Worm (Caenorhabditis elegans): ENCODE results near the gene K12H4.5.

Gene K12H4.5

DNA sequence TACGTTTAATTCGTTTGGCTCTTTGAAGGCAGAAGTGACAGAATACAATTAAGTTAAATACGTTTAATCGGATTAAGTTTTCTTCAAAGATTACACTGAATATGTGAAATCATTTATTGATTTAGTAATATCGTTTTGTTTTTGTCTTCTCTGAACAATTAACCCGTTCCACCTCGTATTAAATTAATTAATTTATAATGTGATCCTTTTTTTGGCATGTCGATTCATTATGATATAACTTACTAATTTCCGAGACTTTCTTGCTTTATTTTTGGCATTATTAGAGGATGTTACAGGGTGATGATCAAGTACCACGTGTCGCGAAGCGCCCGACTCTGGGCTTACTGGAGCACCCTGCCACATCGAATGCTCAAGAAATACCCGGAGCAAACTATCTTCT is at the start of gene K12H4.5:
K12H4.5 (plus strand) TSS at position 301 of the 400 bp plus-strand sequence.
- TF ChIP-seq lin-35 (GFP tag; optimal IDR thresholded peaks at IDR 0.05) (no peak), snpc-1.1 (tag; optimal IDR thresholded peaks at IDR 0.05; ENCODE audit: insufficient read depth) (no peak), ama-1 (optimal IDR thresholded peaks at IDR 0.05) (no peak), ama-1 (GFP tag; optimal IDR thresholded peaks at IDR 0.05) (no peak), cebp-2 (GFP tag; IDR thresholded peaks at IDR 0.05) (no peak), attf-5 (GFP tag; optimal IDR thresholded peaks at IDR 0.05) (no peak), nhr-80 (tag; optimal IDR thresholded peaks at IDR 0.05) (no peak), nfya-1 (tag; optimal IDR thresholded peaks at IDR 0.05; ENCODE audit: borderline replicate concordance, insufficient read depth) (no peak), athp-1 (tag; optimal IDR thresholded peaks at IDR 0.05) (no peak), nhr-179 (tag; optimal IDR thresholded peaks at IDR 0.05) (no peak), madf-3 (GFP tag; IDR thresholded peaks at IDR 0.05) (no peak), F55B11.4 (tag; optimal IDR thresholded peaks at IDR 0.05; ENCODE audit: borderline replicate concordance, insufficient read depth) (no peak), rpc-1 (optimal IDR thresholded peaks at IDR 0.05) (no peak), rpc-1 (tag; optimal IDR thresholded peaks at IDR 0.05) (no peak), hmg-1.2 (GFP tag; IDR thresholded peaks at IDR 0.05) (no peak), ceh-91 (GFP tag; IDR thresholded peaks at IDR 0.05) (no peak)

DNA sequence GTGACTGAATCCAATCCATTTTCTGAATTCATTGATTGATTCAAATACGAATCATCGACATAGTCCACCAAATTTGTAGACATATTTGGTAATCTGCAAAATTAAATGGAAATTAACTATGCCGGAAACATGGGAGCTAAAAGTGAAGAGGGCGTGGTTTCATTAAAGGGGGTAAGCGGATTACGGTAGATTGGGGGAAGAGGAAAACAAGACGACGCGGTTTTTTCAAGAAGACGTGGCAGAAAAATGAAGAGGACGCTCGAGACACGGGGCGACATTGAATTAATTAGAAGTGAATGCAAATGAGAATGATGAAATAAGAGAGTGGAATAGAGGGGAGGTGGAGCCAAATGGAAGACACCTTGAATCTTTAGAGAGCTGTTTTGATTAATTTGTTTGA is 47.9 kb upstream of the K12H4.5 start, which contains the start of gene npr-17:
npr-17 (minus strand) TSS at position 101 of the 400 bp plus-strand sequence.
- no peak for TF ChIP-seq ztf-26 (tag; optimal IDR thresholded peaks at IDR 0.05)
- TF ChIP-seq bed-2 (GFP tag; IDR thresholded peaks at IDR 0.05), result no peak
- TF ChIP-seq sea-2 (GFP tag; IDR thresholded peaks at IDR 0.05), result no peak
- no peak for TF ChIP-seq ztf-22 (GFP tag; optimal IDR thresholded peaks at IDR 0.05)

DNA sequence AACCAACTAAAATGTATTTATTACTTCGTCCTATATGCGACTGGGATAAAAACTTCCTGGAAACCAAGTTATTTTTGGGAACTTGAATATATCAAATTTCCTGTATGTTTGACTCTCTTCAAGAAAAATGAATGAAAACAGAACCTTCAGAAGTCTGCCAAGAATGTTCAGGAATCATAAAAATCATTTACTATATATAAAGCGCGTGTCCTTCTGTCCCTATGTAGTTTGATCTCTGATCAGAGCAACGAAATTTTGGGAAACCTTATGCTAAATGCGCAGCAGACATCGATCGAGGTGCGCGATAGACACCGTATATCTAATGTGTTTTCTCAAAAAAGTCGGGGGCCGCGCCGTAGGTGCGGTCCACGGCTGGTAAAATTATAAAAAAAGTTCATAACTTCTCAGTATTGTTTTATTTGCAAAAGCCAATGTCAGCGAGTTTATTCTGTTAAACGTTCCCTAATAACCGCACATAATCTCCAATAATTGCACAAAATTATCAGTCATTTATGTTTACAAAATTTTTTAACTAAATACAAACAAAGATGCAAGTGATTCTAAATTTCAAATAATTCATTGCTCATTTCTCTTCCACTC is 46.7 kb upstream of the K12H4.5 start:
- no peak for TF ChIP-seq tbp1 (GFP tag; optimal IDR thresholded peaks at IDR 0.05)
- TF ChIP-seq hmg-1.2 (GFP tag; IDR thresholded peaks at IDR 0.05), result peak; percentile 48; the same call in 1 of the 2 replicates
- TF ChIP-seq rpc-1 (optimal IDR thresholded peaks at IDR 0.05), result no peak
- no peak for TF ChIP-seq rpc-1 (tag; optimal IDR thresholded peaks at IDR 0.05)
- no peak for TF ChIP-seq F22D6.2 (tag; optimal IDR thresholded peaks at IDR 0.05)
- no peak for TF ChIP-seq B0019.2 (GFP tag; conservative IDR thresholded peaks at IDR 0.05)
- no peak; the same call in 1 of the 2 replicates for TF ChIP-seq attf-6 (GFP tag; IDR thresholded peaks at IDR 0.05)
- TF ChIP-seq snpc-1.1 (tag; optimal IDR thresholded peaks at IDR 0.05; ENCODE audit: insufficient read depth), result peak; percentile 61
- no peak for TF ChIP-seq snpc-4 (GFP tag; optimal IDR thresholded peaks at IDR 0.05)
- peak in 2 of 4 experiments; percentile 77 to 89 for TF ChIP-seq snpc-4 (tag; optimal IDR thresholded peaks at IDR 0.05)
- TF ChIP-seq sea-2 (GFP tag; IDR thresholded peaks at IDR 0.05), result no peak
- TF ChIP-seq chd-7 (tag; optimal IDR thresholded peaks at IDR 0.05), result no peak
- TF ChIP-seq rcor-1 (GFP tag; IDR thresholded peaks at IDR 0.05), result no peak
- no peak for TF ChIP-seq nhr-90 (tag; optimal IDR thresholded peaks at IDR 0.05)

DNA sequence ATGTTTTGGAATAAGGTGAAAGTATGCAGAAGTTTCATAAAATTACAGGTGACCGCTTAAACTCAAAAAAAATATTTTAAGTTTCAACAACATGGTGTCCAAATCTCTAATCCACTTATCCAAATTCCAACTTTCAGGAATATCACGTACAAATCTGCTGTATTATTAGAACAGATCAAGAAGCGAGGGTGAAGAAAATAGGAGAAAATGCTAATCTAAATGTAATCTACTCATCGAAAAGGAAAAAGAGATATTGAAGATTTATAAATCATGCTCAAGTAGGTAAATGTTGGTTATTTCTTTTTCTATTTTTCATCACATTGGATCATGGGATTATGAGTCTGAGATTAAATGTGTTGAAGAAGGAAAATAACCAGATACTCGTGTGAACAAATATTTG is 42.7 kb upstream of the K12H4.5 start:
- TF ChIP-seq B0336.3 (GFP tag; IDR thresholded peaks at IDR 0.05) (no peak), D2030.7 (GFP tag; IDR thresholded peaks at IDR 0.05) (no peak), attf-6 (GFP tag; IDR thresholded peaks at IDR 0.05) (no peak), madf-8 (GFP tag; conservative IDR thresholded peaks at IDR 0.05) (no peak), Y95B8A.8 (GFP tag; IDR thresholded peaks at IDR 0.05) (no peak), madf-6 (GFP tag; IDR thresholded peaks at IDR 0.05) (no peak), ceh-40 (GFP tag; IDR thresholded peaks at IDR 0.05) (no peak), gei-17 (GFP tag; optimal IDR thresholded peaks at IDR 0.05) (no peak), hlh-12 (tag; optimal IDR thresholded peaks at IDR 0.05) (no peak), F57A8.1 (GFP tag; optimal IDR thresholded peaks at IDR 0.05) (no peak), nhr-179 (tag; optimal IDR thresholded peaks at IDR 0.05) (no peak), unc-130 (GFP tag; optimal IDR thresholded peaks at IDR 0.05) (no peak), F33H1.4 (GFP tag; IDR thresholded peaks at IDR 0.05) (no peak), xnd-1 (tag; optimal IDR thresholded peaks at IDR 0.05) (no peak), F22D6.2 (tag; optimal IDR thresholded peaks at IDR 0.05) (no peak), ztf-22 (GFP tag; optimal IDR thresholded peaks at IDR 0.05) (no peak), lsy-27 (tag; optimal IDR thresholded peaks at IDR 0.05; ENCODE audit: borderline replicate concordance, insufficient read depth) (no peak)
